Fruit fly (Drosophila melanogaster) whole organism, embryonic: ENCODE results near the gene CG3097.
A peak's percentile ranks its signal among the peaks of the same experiment; 100 is the strongest.

Experiments
- Ada2b ChIP-seq: fragments of 200-800 bp; sonication (Bioruptor generic); IDR thresholded peaks from 2 replicates; pipeline ENCODE4 v1.3.6; 2022; ENCODE audit warnings: missing biosample characterization, missing genetic modification characterization
- Aef1 ChIP-seq: fragments of 200-800 bp; sonication (Bioruptor generic); IDR thresholded peaks from 3 replicates; pipeline ENCODE4 v1.3.6; 2022; ENCODE audit warnings: missing biosample characterization, missing genetic modification characterization
- B-H1 ChIP-seq: fragments of 200-800 bp; sonication (Bioruptor generic); IDR thresholded peaks from 3 replicates; pipeline ENCODE4 v1.3.6; 2022; ENCODE audit warnings: missing biosample characterization, missing genetic modification characterization
- B-H2 ChIP-seq: fragments of 200-800 bp; sonication (Bioruptor generic); optimal IDR thresholded peaks from 2 replicates; lab custom pipeline; 2018; ENCODE audit warnings: missing biosample characterization, mild to moderate bottlenecking, missing genetic modification characterization
- Bteb2 ChIP-seq: fragments of 200-800 bp; sonication (Bioruptor generic); optimal IDR thresholded peaks from 2 replicates; lab custom pipeline; 2016; ENCODE audit warnings: missing biosample characterization, missing genetic modification characterization
- CG10147 ChIP-seq: fragments of 200-800 bp; sonication (Bioruptor generic); optimal IDR thresholded peaks from 2 replicates; lab custom pipeline; 2019; ENCODE audit warnings: missing biosample characterization, mild to moderate bottlenecking, missing genetic modification characterization, moderate library complexity
- CG10462 ChIP-seq: fragments of 200-800 bp; sonication (Bioruptor generic); optimal IDR thresholded peaks from 2 replicates; lab custom pipeline; 2016; ENCODE audit warnings: missing biosample characterization, missing genetic modification characterization
- CG12391 ChIP-seq: fragments of 200-800 bp; sonication (Bioruptor generic); optimal IDR thresholded peaks from 3 replicates; lab custom pipeline; 2018; ENCODE audit warnings: missing biosample characterization, mild to moderate bottlenecking, missing genetic modification characterization, moderate library complexity
- CG13123 ChIP-seq: fragments of 200-800 bp; sonication (Bioruptor generic); optimal IDR thresholded peaks from 2 replicates; lab custom pipeline; 2016; ENCODE audit warnings: missing biosample characterization, missing genetic modification characterization
- CG13424 ChIP-seq: fragments of 200-800 bp; sonication (Bioruptor generic); optimal IDR thresholded peaks from 2 replicates; lab custom pipeline; 2019; ENCODE audit warnings: missing biosample characterization, mild to moderate bottlenecking, missing genetic modification characterization, moderate library complexity
- CG13624 ChIP-seq: fragments of 200-800 bp; sonication (Bioruptor generic); optimal IDR thresholded peaks from 2 replicates; lab custom pipeline; 2016; ENCODE audit warnings: missing biosample characterization, missing genetic modification characterization
- CG14965 ChIP-seq: fragments of 200-800 bp; sonication (Bioruptor generic); optimal IDR thresholded peaks from 2 replicates; lab custom pipeline; 2016; ENCODE audit warnings: missing biosample characterization, missing genetic modification characterization, borderline replicate concordance
- CG15269 ChIP-seq: fragments of 200-800 bp; sonication (Bioruptor generic); optimal IDR thresholded peaks from 2 replicates; lab custom pipeline; 2018; ENCODE audit warnings: missing biosample characterization, mild to moderate bottlenecking, missing genetic modification characterization, moderate library complexity
- CG15514 ChIP-seq: fragments of 200-800 bp; sonication (Bioruptor generic); optimal IDR thresholded peaks from 3 replicates; lab custom pipeline; 2017; ENCODE audit warnings: missing biosample characterization, missing genetic modification characterization, mild to moderate bottlenecking, moderate library complexity, missing genetic modification reagents
- CG15696 ChIP-seq: fragments of 200-800 bp; sonication (Bioruptor generic); optimal IDR thresholded peaks from 2 replicates; lab custom pipeline; 2019; ENCODE audit warnings: missing biosample characterization, mild to moderate bottlenecking, missing genetic modification characterization, moderate library complexity
- CG17912 ChIP-seq: fragments of 200-800 bp; sonication (Bioruptor generic); optimal IDR thresholded peaks from 2 replicates; lab custom pipeline; 2018; ENCODE audit warnings: missing biosample characterization, mild to moderate bottlenecking, missing genetic modification characterization
- CG2199 ChIP-seq: fragments of 200-800 bp; sonication (Bioruptor generic); IDR thresholded peaks from 3 replicates; pipeline ENCODE4 v1.3.6; 2022; ENCODE audit warnings: missing biosample characterization, missing genetic modification characterization
- CG30403 ChIP-seq: fragments of 200-800 bp; sonication (Bioruptor generic); optimal IDR thresholded peaks from 3 replicates; lab custom pipeline; 2016; ENCODE audit warnings: missing biosample characterization, missing genetic modification characterization
- CG3838 ChIP-seq: fragments of 200-800 bp; sonication (Bioruptor generic); optimal IDR thresholded peaks from 3 replicates; lab custom pipeline; 2016; ENCODE audit warnings: missing biosample characterization, missing genetic modification characterization
- CG8089 ChIP-seq: fragments of 200-800 bp; sonication (Bioruptor generic); optimal IDR thresholded peaks from 3 replicates; lab custom pipeline; 2016; ENCODE audit warnings: missing biosample characterization, missing genetic modification characterization
- Dip2 ChIP-seq: fragments of 200-800 bp; sonication (Bioruptor generic); IDR thresholded peaks from 2 replicates; pipeline ENCODE4 v1.3.6; 2022; ENCODE audit warnings: missing biosample characterization, missing genetic modification characterization
- Ets65A ChIP-seq: fragments of 200-800 bp; sonication (Bioruptor generic); peaks from one replicate; lab custom pipeline; 2016; ENCODE audit warnings: missing biosample characterization, missing genetic modification characterization
- Fer3 ChIP-seq: fragments of 200-800 bp; sonication (Bioruptor generic); optimal IDR thresholded peaks from 2 replicates; lab custom pipeline; 2018; ENCODE audit warnings: missing biosample characterization, mild to moderate bottlenecking, missing genetic modification characterization, moderate library complexity
- Gsc ChIP-seq: fragments of 200-800 bp; sonication (Bioruptor generic); IDR thresholded peaks from 2 replicates; pipeline ENCODE4 v1.3.6; 2022; ENCODE audit warnings: missing biosample characterization, missing genetic modification characterization
- Hand ChIP-seq: fragments of 200-800 bp; sonication (Bioruptor generic); optimal IDR thresholded peaks from 2 replicates; lab custom pipeline; 2017; ENCODE audit warnings: mild to moderate bottlenecking, missing biosample characterization, missing genetic modification reagents, missing genetic modification characterization
- Hmr ChIP-seq: fragments of 200-800 bp; sonication (Bioruptor generic); optimal IDR thresholded peaks from 3 replicates; lab custom pipeline; 2017; ENCODE audit warnings: mild to moderate bottlenecking, missing biosample characterization, missing genetic modification reagents, missing genetic modification characterization
- Lim3 ChIP-seq: fragments of 200-800 bp; sonication (Bioruptor generic); IDR thresholded peaks from 2 replicates; pipeline ENCODE4 v1.3.6; 2022; ENCODE audit warnings: missing biosample characterization, missing genetic modification characterization
- Mes4 ChIP-seq: fragments of 200-800 bp; sonication (Bioruptor generic); optimal IDR thresholded peaks from 2 replicates; lab custom pipeline; 2016; ENCODE audit warnings: missing biosample characterization, missing genetic modification characterization
- NC2β ChIP-seq: fragments of 200-800 bp; sonication (Bioruptor generic); optimal IDR thresholded peaks from 2 replicates; lab custom pipeline; 2016; ENCODE audit warnings: missing biosample characterization, missing genetic modification characterization
- Oli ChIP-seq: fragments of 200-800 bp; sonication (Bioruptor generic); optimal IDR thresholded peaks from 2 replicates; lab custom pipeline; 2018; ENCODE audit warnings: missing biosample characterization, mild to moderate bottlenecking, missing genetic modification characterization, moderate library complexity
- PHDP ChIP-seq: fragments of 200-800 bp; sonication (Bioruptor generic); optimal IDR thresholded peaks from 3 replicates; lab custom pipeline; 2018; ENCODE audit warnings: missing biosample characterization, mild to moderate bottlenecking, missing genetic modification characterization, moderate library complexity
- Ptx1 ChIP-seq: fragments of 200-800 bp; sonication (Bioruptor generic); IDR thresholded peaks from 2 replicates; pipeline ENCODE4 v1.3.6; 2022; ENCODE audit warnings: missing biosample characterization, missing genetic modification characterization
- Sox102F ChIP-seq: fragments of 200-800 bp; sonication (Bioruptor generic); optimal IDR thresholded peaks from 2 replicates; lab custom pipeline; 2018; ENCODE audit warnings: missing biosample characterization, mild to moderate bottlenecking, missing genetic modification characterization, moderate library complexity
- Sry-δ ChIP-seq: fragments of 200-800 bp; sonication (Bioruptor generic); optimal IDR thresholded peaks from 2 replicates; lab custom pipeline; 2016; ENCODE audit warnings: missing biosample characterization, missing genetic modification characterization
- Ssrp ChIP-seq: fragments of 200-800 bp; sonication (Bioruptor generic); optimal IDR thresholded peaks from 2 replicates; lab custom pipeline; 2018; ENCODE audit warnings: missing biosample characterization, mild to moderate bottlenecking, missing genetic modification characterization, moderate library complexity
- dm ChIP-seq: fragments of 200-800 bp; sonication (Bioruptor generic); optimal IDR thresholded peaks from 3 replicates; lab custom pipeline; 2016; ENCODE audit warnings: missing biosample characterization, missing genetic modification characterization
- dmrt99B ChIP-seq: fragments of 200-800 bp; sonication (Bioruptor generic); optimal IDR thresholded peaks from 2 replicates; lab custom pipeline; 2018; ENCODE audit warnings: missing biosample characterization, mild to moderate bottlenecking, missing genetic modification characterization, moderate library complexity
- dpn ChIP-seq, 2 experiments: fragments of 200-800 bp; sonication (Bioruptor generic); optimal IDR thresholded peaks; 3 replicates each; lab custom pipeline; 2016; ENCODE audit warnings: missing biosample characterization in 2 of 2, missing genetic modification characterization in 2 of 2
- ems ChIP-seq: fragments of 200-800 bp; sonication (Bioruptor generic); optimal IDR thresholded peaks from 3 replicates; lab custom pipeline; 2016; ENCODE audit warnings: missing biosample characterization, missing genetic modification characterization
- grau ChIP-seq: fragments of 200-800 bp; optimal IDR thresholded peaks from 3 replicates; lab custom pipeline; 2019; ENCODE audit warnings: missing biosample characterization, mild to moderate bottlenecking, missing genetic modification characterization, moderate library complexity
- lmd ChIP-seq: fragments of 200-800 bp; sonication (Bioruptor generic); IDR thresholded peaks from 2 replicates; pipeline ENCODE4 v1.3.6; 2022; ENCODE audit warnings: missing biosample characterization, missing genetic modification characterization
- pan ChIP-seq, 4 experiments: fragments of >200 bp in 3 of 4; fragments of 200-800 bp in 1 of 4; sonication (Bioruptor generic) in 1 of 4; optimal IDR thresholded peaks in 3 of 4; IDR thresholded peaks in 1 of 4; 2 replicates each; pipeline versions ENCODE4 v1.3.6 to Lab custom; 2017 to 2022; ENCODE audit warnings: missing biosample characterization in 2 of 4, missing genetic modification characterization in 2 of 4, mixed read lengths in 1 of 4
- psq ChIP-seq: fragments of 200-800 bp; sonication (Bioruptor generic); optimal IDR thresholded peaks from 2 replicates; lab custom pipeline; 2017; ENCODE audit warnings: missing biosample characterization, missing genetic modification characterization
- salm ChIP-seq: fragments of 200-800 bp; sonication (Bioruptor generic); optimal IDR thresholded peaks from 2 replicates; lab custom pipeline; 2018; ENCODE audit warnings: missing biosample characterization, mild to moderate bottlenecking, missing genetic modification characterization
- sc ChIP-seq, 3 experiments: fragments of >200 bp in 2 of 3; fragments of 200-800 bp in 1 of 3; sonication (Bioruptor generic) in 1 of 3; optimal IDR thresholded peaks; 2 replicates in 2 of 3; 3 replicates in 1 of 3; lab custom pipeline; 2017; ENCODE audit warnings: mild to moderate bottlenecking in 1 of 3, missing biosample characterization in 1 of 3, missing genetic modification characterization in 1 of 3, missing genetic modification reagents in 1 of 3
- seq ChIP-seq: fragments of 200-800 bp; sonication (Bioruptor generic); IDR thresholded peaks from 2 replicates; pipeline ENCODE4 v1.3.6; 2022; ENCODE audit warnings: missing biosample characterization, missing genetic modification characterization
- slp2 ChIP-seq: fragments of 200-800 bp; sonication (Bioruptor generic); optimal IDR thresholded peaks from 2 replicates; lab custom pipeline; 2016; ENCODE audit warnings: missing biosample characterization, missing genetic modification characterization
- sna ChIP-seq: fragments of 200-800 bp; sonication (Bioruptor generic); IDR thresholded peaks from 2 replicates; pipeline ENCODE4 v1.3.6; 2022; ENCODE audit warnings: missing biosample characterization, missing genetic modification characterization; ENCODE audit not compliant: partially characterized antibody
- tgo ChIP-seq: fragments of 200-800 bp; sonication (Bioruptor generic); IDR thresholded peaks from 3 replicates; pipeline ENCODE4 v1.3.6; 2022; ENCODE audit warnings: missing biosample characterization, missing genetic modification characterization
- unpg ChIP-seq: fragments of 200-800 bp; sonication (Bioruptor generic); optimal IDR thresholded peaks from 3 replicates; lab custom pipeline; 2018; ENCODE audit warnings: missing biosample characterization, mild to moderate bottlenecking, missing genetic modification characterization, moderate library complexity

Gene CG3097

dm6 chrX:5786559-5786958, 16.0 kb upstream of the CG3097 start (continued):
- TF ChIP-seq sc (optimal IDR thresholded peaks at IDR 0.05; lab: Kevin White, UChicago) (no peak), sc (GFP tag; optimal IDR thresholded peaks at IDR 0.05; lab: Kevin White, UChicago) (no peak), CG3838 (GFP tag; lab: Kevin White, UChicago) (no peak), ems (GFP tag; lab: Kevin White, UChicago) (peak; percentile 4), Mes4 (no peak), CG15514 (GFP tag; lab: Kevin White, UChicago) (no peak), dpn (GFP tag; optimal IDR thresholded peaks at IDR 0.05; lab: Kevin White, UChicago) (no peak), Hmr (GFP tag; lab: Kevin White, UChicago) (peak; percentile 4), CG17912 (GFP tag; lab: Kevin White, UChicago) (no peak), CG10462 (GFP tag; lab: Kevin White, UChicago) (no peak), CG15269 (tag; lab: Kevin White, UChicago) (peak; percentile 57), NC2β (no peak), B-H1 (0 out of 3 replicates have a peak, but pooled peaks have one; percentile 11), seq (0 out of 2 replicates have a peak, but pooled peaks have one; percentile 37), Sry-δ (GFP tag; lab: Kevin White, UChicago) (no peak), lmd (GFP tag; lab: Robert Waterston, UW) (0 out of 2 replicates have a peak, but pooled peaks have one; percentile 21), Hand (no peak), grau (tag; lab: Kevin White, UChicago) (peak; percentile 54), Lim3 (GFP tag; lab: Robert Waterston, UW) (no peak), CG30403 (GFP tag; lab: Kevin White, UChicago) (peak; percentile 32), CG13624 (no peak), dm (GFP tag; lab: Kevin White, UChicago) (no peak), psq (GFP tag; lab: Kevin White, UChicago) (no peak), slp2 (no peak), CG13123 (GFP tag; lab: Kevin White, UChicago) (no peak), Ets65A (GFP tag; lab: Kevin White, UChicago) (no peak), sna (GFP tag; lab: Robert Waterston, UW) (no peak), Ssrp (tag; lab: Kevin White, UChicago) (peak; percentile 10), salm (tag; lab: Kevin White, UChicago) (peak; percentile 49), Dip2 (no peak), CG15696 (tag; lab: Kevin White, UChicago) (no peak), Bteb2 (GFP tag; lab: Kevin White, UChicago) (no peak), Aef1 (GFP tag; lab: Robert Waterston, UW) (no peak), pan (optimal IDR thresholded peaks at IDR 0.05; lab: Kevin White, UChicago) (no peak), pan (GFP tag; optimal IDR thresholded peaks at IDR 0.05 in 1 of 2, IDR thresholded peaks at IDR 0.05 in 1 of 2) (peak in 1 of 2 experiments; percentile 52), B-H2 (GFP tag; lab: Kevin White, UChicago) (no peak), dmrt99B (tag; lab: Kevin White, UChicago) (peak; percentile 72), CG12391 (tag; lab: Kevin White, UChicago) (peak; percentile 56), Gsc (GFP tag; lab: Robert Waterston, UW) (no peak), Fer3 (tag; lab: Kevin White, UChicago) (no peak), Oli (peak; percentile 52), CG8089 (GFP tag; lab: Kevin White, UChicago) (no peak), CG13424 (tag; lab: Kevin White, UChicago) (peak; percentile 45), PHDP (tag; lab: Kevin White, UChicago) (peak; percentile 37), CG14965 (GFP tag; lab: Kevin White, UChicago) (no peak), CG10147 (GFP tag; lab: Kevin White, UChicago) (no peak), tgo (GFP tag; lab: Robert Waterston, UW) (peak; percentile 29; the same call in 2 of the 3 replicates), Ptx1 (peak; percentile 66), Sox102F (GFP tag; lab: Kevin White, UChicago) (peak; percentile 75), Ada2b (GFP tag; lab: Robert Waterston, UW) (no peak), unpg (GFP tag; lab: Kevin White, UChicago) (no peak), CG2199 (GFP tag; lab: Robert Waterston, UW) (no peak)
